Worm (Caenorhabditis elegans) whole organism, mixed stage, embryonic: Measurements from ENCODE around the gene vha-18.

Source experiments
- M03D4.4 ChIP-seq: sonication (generic microtip); optimal IDR thresholded peaks from 2 replicates; lab custom pipeline; 2017; ENCODE audit warnings: mild to moderate bottlenecking, missing genetic modification characterization, missing compliant biosample characterization
- bed-3 ChIP-seq: fragments of 200-800 bp; sonication (Bioruptor generic); optimal IDR thresholded peaks from 3 replicates; lab custom pipeline; 2018; ENCODE audit warnings: mild to moderate bottlenecking, missing genetic modification characterization, moderate library complexity, missing compliant biosample characterization
- blmp-1 ChIP-seq: fragments of 150-350 bp; optimal IDR thresholded peaks from 2 replicates; lab custom pipeline; 2014; ENCODE audit warnings: missing biosample characterization, missing genetic modification characterization
- ceh-39 ChIP-seq: fragments of 150-350 bp; optimal IDR thresholded peaks from 2 replicates; lab custom pipeline; 2014; ENCODE audit warnings: missing biosample characterization, missing genetic modification characterization
- ceh-43 ChIP-seq: fragments of 200-800 bp; sonication (Bioruptor generic); optimal IDR thresholded peaks from 2 replicates; lab custom pipeline; 2018; ENCODE audit warnings: mild to moderate bottlenecking, missing genetic modification characterization, moderate library complexity, missing compliant biosample characterization
- ceh-83 ChIP-seq: fragments of 200-800 bp; sonication (Bioruptor generic); optimal IDR thresholded peaks from 2 replicates; lab custom pipeline; 2018; ENCODE audit warnings: mild to moderate bottlenecking, missing genetic modification characterization, missing compliant biosample characterization
- ces-1 ChIP-seq: fragments of 150-350 bp; optimal IDR thresholded peaks from 2 replicates; lab custom pipeline; 2014; ENCODE audit warnings: missing biosample characterization, missing genetic modification reagents, missing genetic modification characterization
- cnd-1 ChIP-seq: fragments of 200-800 bp; sonication (Bioruptor generic); optimal IDR thresholded peaks from 2 replicates; lab custom pipeline; 2018; ENCODE audit warnings: mild to moderate bottlenecking, missing genetic modification characterization, missing compliant biosample characterization
- drap-1 ChIP-seq: fragments of 200-800 bp; sonication (Bioruptor generic); optimal IDR thresholded peaks from 3 replicates; lab custom pipeline; 2018; ENCODE audit warnings: mild to moderate bottlenecking, missing genetic modification characterization, missing compliant biosample characterization
- elt-1 ChIP-seq: sonication (generic microtip); optimal IDR thresholded peaks from 2 replicates; lab custom pipeline; 2017; ENCODE audit warnings: missing genetic modification characterization, mild to moderate bottlenecking, missing compliant biosample characterization, antibody characterized with exemption, moderate library complexity, borderline replicate concordance; ENCODE audit not compliant: insufficient read depth
- elt-3 ChIP-seq: fragments of 150-350 bp; optimal IDR thresholded peaks from 2 replicates; lab custom pipeline; 2014; ENCODE audit warnings: missing biosample characterization, missing genetic modification characterization
- flh-1 ChIP-seq: fragments of 200-800 bp; sonication (Bioruptor generic); optimal IDR thresholded peaks from 2 replicates; lab custom pipeline; 2018; ENCODE audit warnings: mild to moderate bottlenecking, missing genetic modification characterization, moderate library complexity, missing compliant biosample characterization
- ham-2 ChIP-seq: fragments of 200-800 bp; sonication (Bioruptor generic); optimal IDR thresholded peaks from 2 replicates; lab custom pipeline; 2018; ENCODE audit warnings: mild to moderate bottlenecking, missing genetic modification characterization, missing compliant biosample characterization
- hlh-1 ChIP-seq: fragments of 150-350 bp; optimal IDR thresholded peaks from 2 replicates; lab custom pipeline; 2014; ENCODE audit warnings: missing biosample characterization, missing genetic modification reagents, missing genetic modification characterization
- lin-13 ChIP-seq: fragments of 150-350 bp; optimal IDR thresholded peaks from 2 replicates; lab custom pipeline; 2014; ENCODE audit warnings: missing biosample characterization, missing genetic modification characterization
- lsy-2 ChIP-seq: fragments of 150-350 bp; optimal IDR thresholded peaks from 2 replicates; lab custom pipeline; 2014; ENCODE audit warnings: missing biosample characterization, missing genetic modification characterization
- mab-5 ChIP-seq: fragments of 150-350 bp; optimal IDR thresholded peaks from 2 replicates; lab custom pipeline; 2014; ENCODE audit warnings: missing biosample characterization, missing genetic modification characterization
- nhr-12 ChIP-seq: fragments of 150-350 bp; optimal IDR thresholded peaks from 2 replicates; lab custom pipeline; 2014; ENCODE audit warnings: missing biosample characterization, missing genetic modification characterization
- nhr-2 ChIP-seq: fragments of 150-350 bp; optimal IDR thresholded peaks from 2 replicates; lab custom pipeline; 2014; ENCODE audit warnings: missing biosample characterization, missing genetic modification characterization
- nhr-237 ChIP-seq: fragments of 150-350 bp; optimal IDR thresholded peaks from 2 replicates; lab custom pipeline; 2014; ENCODE audit warnings: missing biosample characterization, missing genetic modification characterization
- nhr-28 ChIP-seq: fragments of 150-350 bp; optimal IDR thresholded peaks from 2 replicates; lab custom pipeline; 2014; ENCODE audit warnings: missing biosample characterization, missing genetic modification characterization
- pha-4 ChIP-seq: fragments of 150-350 bp; optimal IDR thresholded peaks from 2 replicates; lab custom pipeline; 2018; ENCODE audit warnings: missing biosample characterization, missing genetic modification reagents, missing genetic modification characterization
- snpc-4 ChIP-seq: fragments of 150-350 bp; optimal IDR thresholded peaks from 2 replicates; lab custom pipeline; 2014; ENCODE audit warnings: missing biosample characterization, missing genetic modification characterization
- sptf-1 ChIP-seq: sonication (generic microtip); optimal IDR thresholded peaks from 2 replicates; lab custom pipeline; 2017; ENCODE audit warnings: mild to moderate bottlenecking, missing genetic modification characterization, moderate library complexity, missing compliant biosample characterization
- tbx-8 ChIP-seq: fragments of 200-800 bp; sonication (Bioruptor generic); optimal IDR thresholded peaks from 2 replicates; lab custom pipeline; 2018; ENCODE audit warnings: mild to moderate bottlenecking, missing genetic modification characterization, moderate library complexity, missing compliant biosample characterization
- unc-120 ChIP-seq: sonication (generic microtip); optimal IDR thresholded peaks from 2 replicates; lab custom pipeline; 2017; ENCODE audit warnings: missing genetic modification characterization, missing compliant biosample characterization; ENCODE audit not compliant: poor library complexity, severe bottlenecking
- unc-39 ChIP-seq: fragments of 150-350 bp; optimal IDR thresholded peaks from 2 replicates; lab custom pipeline; 2014; ENCODE audit warnings: missing biosample characterization, missing genetic modification characterization
- unc-62 ChIP-seq: fragments of 150-350 bp; optimal IDR thresholded peaks from 2 replicates; lab custom pipeline; 2014; ENCODE audit warnings: missing biosample characterization, missing genetic modification reagents, missing genetic modification characterization
- zip-8 ChIP-seq: fragments of 150-350 bp; optimal IDR thresholded peaks from 2 replicates; lab custom pipeline; 2014; ENCODE audit warnings: missing biosample characterization, missing genetic modification characterization
- ztf-11 ChIP-seq: fragments of 150-350 bp; optimal IDR thresholded peaks from 2 replicates; lab custom pipeline; 2014; ENCODE audit warnings: missing biosample characterization, missing genetic modification characterization

The vha-18 gene

ce11 chrV:8413432-8414021, at the start of gene vha-18:
TSS of gene vha-18 (minus strand) at chrV:8413482.
- TF ChIP-seq flh-1 (GFP tag; lab: Kevin White, UChicago) (no peak), nhr-2 (tag; lab: Kevin White, UChicago) (no peak), ceh-83 (GFP tag; lab: Kevin White, UChicago) (no peak), zip-8 (tag; lab: Kevin White, UChicago) (no peak), M03D4.4 (tag; lab: Kevin White, UChicago) (no peak), nhr-237 (no peak), snpc-4 (tag; lab: Kevin White, UChicago) (no peak), nhr-12 (tag; lab: Kevin White, UChicago) (no peak), mab-5 (tag; lab: Kevin White, UChicago) (no peak)

DNA sequence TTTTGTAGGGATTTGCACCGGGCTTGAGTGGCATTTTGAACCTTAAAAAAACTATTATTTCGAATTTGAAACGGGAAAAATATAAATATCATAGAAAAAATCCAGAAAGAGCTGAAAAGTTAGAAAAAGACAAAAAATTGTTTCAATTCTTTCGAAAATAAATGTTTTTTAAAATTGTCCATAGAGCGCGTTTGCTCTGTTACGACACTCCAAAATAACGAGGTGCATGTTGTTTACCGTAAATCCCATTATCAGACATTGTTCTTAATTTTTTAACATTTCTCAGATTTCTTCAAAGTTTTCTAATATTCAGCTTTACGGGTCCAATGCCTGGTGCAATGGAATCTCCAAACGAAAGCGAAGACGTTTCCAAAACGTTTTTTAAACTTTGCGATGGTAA, 48.8 kb upstream of the vha-18 start, which contains the start of the genes dnj-22 and natc-1:
Gene dnj-22 (minus strand): TSS at position 47 of the 400 bp plus-strand sequence.
Gene natc-1 (plus strand): TSS at position 286 of the 400 bp plus-strand sequence.
- TF ChIP-seq mab-5 (tag; lab: Kevin White, UChicago) (peak; percentile 24), pha-4 (tag; lab: Kevin White, UChicago) (peak; percentile 91), lsy-2 (peak; percentile 56), ceh-39 (tag; lab: Kevin White, UChicago) (peak; percentile 24), nhr-28 (no peak), elt-3 (tag; lab: Kevin White, UChicago) (no peak), lin-13 (tag; lab: Kevin White, UChicago) (peak; percentile 19), nhr-237 (peak; percentile 67), ces-1 (GFP tag; lab: Kevin White, UChicago) (peak; percentile 96), ham-2 (GFP tag; lab: Kevin White, UChicago) (no peak)

- TF ChIP-seq blmp-1 (tag; lab: Kevin White, UChicago) = no peak
- TF ChIP-seq ces-1 (GFP tag; lab: Kevin White, UChicago) = peak; percentile 52
Observed at ce11 chrV:8460800-8461199, 47.5 kb upstream of the vha-18 start.

- no peak for TF ChIP-seq ham-2 (GFP tag; lab: Kevin White, UChicago)
- TF ChIP-seq nhr-2 (tag; lab: Kevin White, UChicago) = no peak
- TF ChIP-seq drap-1 = no peak
- no peak for TF ChIP-seq nhr-28
- TF ChIP-seq cnd-1 = no peak
- no peak for TF ChIP-seq hlh-1 (tag; lab: Kevin White, UChicago)
- TF ChIP-seq tbx-8 = no peak
- TF ChIP-seq ztf-11 (tag; lab: Kevin White, UChicago) = no peak
- TF ChIP-seq ceh-39 (tag; lab: Kevin White, UChicago) = no peak
- no peak for TF ChIP-seq lin-13 (tag; lab: Kevin White, UChicago)
- no peak for TF ChIP-seq nhr-12 (tag; lab: Kevin White, UChicago)
- TF ChIP-seq unc-120 (tag; lab: Kevin White, UChicago) = no peak
- no peak for TF ChIP-seq snpc-4 (tag; lab: Kevin White, UChicago)
- TF ChIP-seq blmp-1 (tag; lab: Kevin White, UChicago) = no peak
- no peak for TF ChIP-seq unc-39
- TF ChIP-seq M03D4.4 (tag; lab: Kevin White, UChicago) = no peak
- TF ChIP-seq, all 35 proteins: peak for 0
Observed at ce11 chrV:8460306-8460705, 47.0 kb upstream of the vha-18 start, which contains the start of gene T23B12.6. TSS of gene T23B12.6 (minus strand) at chrV:8460419.

ce11 chrV:8454995-8455446, 41.7 kb upstream of the vha-18 start, which contains the start of gene T23B12.11:
TSS of gene T23B12.11 (plus strand) at chrV:8455396.
- TF ChIP-seq elt-1 (tag; lab: Kevin White, UChicago) (no peak), M03D4.4 (tag; lab: Kevin White, UChicago) (no peak), blmp-1 (tag; lab: Kevin White, UChicago) (no peak), cnd-1 (no peak), ceh-83 (GFP tag; lab: Kevin White, UChicago) (no peak), sptf-1 (tag; lab: Kevin White, UChicago) (no peak), ceh-43 (GFP tag; lab: Kevin White, UChicago) (no peak), hlh-1 (tag; lab: Kevin White, UChicago) (no peak)
- TF ChIP-seq, all 35 proteins: peak for 0

DNA sequence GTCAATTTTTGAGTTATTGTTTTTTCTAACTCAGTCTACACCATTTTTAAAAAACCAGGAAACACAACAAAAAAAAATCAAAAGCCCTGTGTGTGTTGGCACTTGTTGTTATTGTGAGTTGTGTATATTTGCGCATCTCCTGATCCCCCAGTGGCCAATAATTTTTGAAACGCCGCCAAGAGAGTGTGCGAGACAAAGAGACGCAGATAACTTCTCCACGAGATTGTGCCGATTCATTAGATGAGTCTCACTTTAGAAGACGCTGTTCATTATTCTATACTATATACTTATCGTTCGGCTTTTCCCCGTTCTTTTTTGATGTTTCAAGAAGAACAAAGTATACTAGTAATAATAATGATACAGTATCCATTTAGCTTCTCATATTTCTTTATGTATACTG, 37.4 kb upstream of the vha-18 start:
- no peak for TF ChIP-seq ces-1 (GFP tag; lab: Kevin White, UChicago)
- TF ChIP-seq blmp-1 (tag; lab: Kevin White, UChicago) = no peak
- TF ChIP-seq drap-1 = no peak
- no peak for TF ChIP-seq flh-1 (GFP tag; lab: Kevin White, UChicago)
- no peak for TF ChIP-seq bed-3
- no peak for TF ChIP-seq mab-5 (tag; lab: Kevin White, UChicago)
- TF ChIP-seq sptf-1 (tag; lab: Kevin White, UChicago) = no peak
- no peak for TF ChIP-seq elt-3 (tag; lab: Kevin White, UChicago)
- TF ChIP-seq zip-8 (tag; lab: Kevin White, UChicago) = no peak
- no peak for TF ChIP-seq ceh-83 (GFP tag; lab: Kevin White, UChicago)
- TF ChIP-seq hlh-1 (tag; lab: Kevin White, UChicago) = no peak
- no peak for TF ChIP-seq M03D4.4 (tag; lab: Kevin White, UChicago)
- TF ChIP-seq unc-62 = no peak
- no peak for TF ChIP-seq nhr-237
- no peak for TF ChIP-seq unc-120 (tag; lab: Kevin White, UChicago)
